Worm (Caenorhabditis elegans) whole organism, young adult: ENCODE results near the gene fmil-1.

Source experiments
- B0261.1 ChIP-seq: sonication (generic microtip); optimal IDR thresholded peaks from 2 replicates; lab custom pipeline; 2016; ENCODE audit warnings: mild to moderate bottlenecking, missing genetic modification characterization, moderate library complexity, missing compliant biosample characterization
- B0336.3 ChIP-seq: fragments of 200-800 bp; sonication (Bioruptor generic); IDR thresholded peaks from 2 replicates; pipeline ENCODE4 v1.3.6; 2022; ENCODE audit warnings: missing genetic modification characterization, missing compliant biosample characterization
- C06A6.2 ChIP-seq: fragments of 200-800 bp; sonication (Bioruptor generic); conservative IDR thresholded peaks from 2 replicates; pipeline ENCODE4 v1.3.6; 2022; ENCODE audit warnings: missing genetic modification characterization, missing compliant biosample characterization
- F10E7.11 ChIP-seq: sonication (generic microtip); optimal IDR thresholded peaks from 2 replicates; lab custom pipeline; 2017; ENCODE audit warnings: mild to moderate bottlenecking, missing genetic modification characterization, moderate library complexity, missing compliant biosample characterization
- F23B12.7 ChIP-seq: sonication (generic microtip); optimal IDR thresholded peaks from 2 replicates; lab custom pipeline; 2017; ENCODE audit warnings: missing genetic modification characterization, mild to moderate bottlenecking, missing compliant biosample characterization, antibody characterized with exemption, moderate library complexity; ENCODE audit not compliant: insufficient read depth
- F37B4.10 ChIP-seq: fragments of 200-800 bp; sonication (Bioruptor generic); IDR thresholded peaks from 2 replicates; pipeline ENCODE4 v1.3.6; 2022; ENCODE audit warnings: missing genetic modification characterization, missing compliant biosample characterization
- F39B2.1 ChIP-seq: fragments of 200-800 bp; sonication (Bioruptor generic); IDR thresholded peaks from 2 replicates; pipeline ENCODE4 v1.3.6; 2022; ENCODE audit warnings: missing genetic modification reagents, missing genetic modification characterization, missing compliant biosample characterization
- F52B5.7 ChIP-seq: sonication (generic microtip); optimal IDR thresholded peaks from 2 replicates; lab custom pipeline; 2016; ENCODE audit warnings: mild to moderate bottlenecking, missing genetic modification characterization, missing compliant biosample characterization
- F57A8.1 ChIP-seq: fragments of 200-800 bp; sonication (Bioruptor generic); optimal IDR thresholded peaks from 2 replicates; lab custom pipeline; 2018; ENCODE audit warnings: mild to moderate bottlenecking, missing genetic modification characterization, moderate library complexity, missing compliant biosample characterization
- K11D2.4 ChIP-seq: fragments of 200-800 bp; sonication (Bioruptor generic); IDR thresholded peaks from 2 replicates; pipeline ENCODE4 v1.3.6; 2022; ENCODE audit warnings: missing genetic modification reagents, missing genetic modification characterization, missing compliant biosample characterization
- K12H6.12 ChIP-seq: fragments of 200-800 bp; sonication (Bioruptor generic); optimal IDR thresholded peaks from 2 replicates; lab custom pipeline; 2018; ENCODE audit warnings: mild to moderate bottlenecking, missing genetic modification characterization, missing compliant biosample characterization
- T07F8.4 ChIP-seq: sonication (generic microtip); optimal IDR thresholded peaks from 2 replicates; lab custom pipeline; 2016; ENCODE audit warnings: mild to moderate bottlenecking, missing genetic modification characterization, moderate library complexity, missing compliant biosample characterization
- Y53G8AR.9 ChIP-seq: fragments of 200-800 bp; sonication (Bioruptor generic); conservative IDR thresholded peaks from 2 replicates; pipeline ENCODE4 v1.3.6; 2022; ENCODE audit warnings: missing genetic modification reagents, missing genetic modification characterization, missing compliant biosample characterization
- Y56A3A.18 ChIP-seq: fragments of 200-800 bp; sonication (Bioruptor generic); IDR thresholded peaks from 2 replicates; pipeline ENCODE4 v1.3.6; 2022; ENCODE audit warnings: missing genetic modification reagents, missing genetic modification characterization, missing compliant biosample characterization
- ama-1 ChIP-seq, 3 experiments: fragments of 150-350 bp in 1 of 3; sonication (generic microtip) in 2 of 3; optimal IDR thresholded peaks; 2 replicates each; lab custom pipeline; 2014 to 2018; ENCODE audit warnings: missing biosample characterization in 2 of 3, missing genetic modification characterization in 2 of 3, missing genetic modification reagents in 2 of 3
- aptf-3 ChIP-seq: fragments of 200-800 bp; sonication (Bioruptor generic); IDR thresholded peaks from 2 replicates; pipeline ENCODE4 v1.3.6; 2022; ENCODE audit warnings: missing genetic modification characterization, missing compliant biosample characterization
- atf-7 ChIP-seq: sonication (generic microtip); optimal IDR thresholded peaks from 2 replicates; lab custom pipeline; 2017; ENCODE audit warnings: mild to moderate bottlenecking, missing genetic modification characterization, missing compliant biosample characterization
- attf-6 ChIP-seq: fragments of 200-800 bp; sonication (Bioruptor generic); IDR thresholded peaks from 2 replicates; pipeline ENCODE4 v1.3.6; 2022; ENCODE audit warnings: missing genetic modification reagents, missing genetic modification characterization, missing compliant biosample characterization
- ccch-3 ChIP-seq: fragments of 200-800 bp; sonication (Bioruptor generic); optimal IDR thresholded peaks from 2 replicates; lab custom pipeline; 2018; ENCODE audit warnings: mild to moderate bottlenecking, missing genetic modification characterization, missing compliant biosample characterization
- dox-1 ChIP-seq: fragments of 200-800 bp; sonication (Bioruptor generic); IDR thresholded peaks from 2 replicates; pipeline ENCODE4 v1.3.6; 2022; ENCODE audit warnings: missing genetic modification reagents, missing genetic modification characterization, missing compliant biosample characterization
- dpl-1 ChIP-seq: fragments of 150-350 bp; optimal IDR thresholded peaks from 2 replicates; lab custom pipeline; 2014; ENCODE audit warnings: missing biosample characterization, missing genetic modification reagents, missing genetic modification characterization
- egl-18 ChIP-seq: fragments of 200-800 bp; sonication (Bioruptor generic); IDR thresholded peaks from 2 replicates; pipeline ENCODE4 v1.3.6; 2022; ENCODE audit warnings: missing genetic modification reagents, missing genetic modification characterization, missing compliant biosample characterization
- ets-4 ChIP-seq: fragments of 200-800 bp; sonication (Bioruptor generic); optimal IDR thresholded peaks from 2 replicates; lab custom pipeline; 2018; ENCODE audit warnings: mild to moderate bottlenecking, missing genetic modification characterization, missing compliant biosample characterization
- gei-17 ChIP-seq: fragments of 200-800 bp; sonication (Bioruptor generic); optimal IDR thresholded peaks from 2 replicates; lab custom pipeline; 2018; ENCODE audit warnings: mild to moderate bottlenecking, missing genetic modification characterization, missing compliant biosample characterization
- hlh-12 ChIP-seq: sonication (generic microtip); optimal IDR thresholded peaks from 2 replicates; lab custom pipeline; 2016; ENCODE audit warnings: missing genetic modification characterization, missing compliant biosample characterization
- hmg-20 ChIP-seq: fragments of 200-800 bp; sonication (Bioruptor generic); IDR thresholded peaks from 2 replicates; pipeline ENCODE4 v1.3.6; 2022; ENCODE audit warnings: missing genetic modification reagents, missing genetic modification characterization, missing compliant biosample characterization
- let-526 ChIP-seq: fragments of 200-800 bp; sonication (Bioruptor generic); IDR thresholded peaks from 2 replicates; pipeline ENCODE4 v1.3.6; 2022; ENCODE audit warnings: missing genetic modification reagents, missing genetic modification characterization, missing compliant biosample characterization
- lsl-1 ChIP-seq: fragments of 200-800 bp; sonication (Bioruptor generic); optimal IDR thresholded peaks from 2 replicates; lab custom pipeline; 2018; ENCODE audit warnings: mild to moderate bottlenecking, missing genetic modification characterization, moderate library complexity, missing compliant biosample characterization
- madf-6 ChIP-seq: fragments of 200-800 bp; sonication (Bioruptor generic); IDR thresholded peaks from 2 replicates; pipeline ENCODE4 v1.3.6; 2022; ENCODE audit warnings: missing genetic modification reagents, missing genetic modification characterization, missing compliant biosample characterization
- mcd-1 ChIP-seq: fragments of 200-800 bp; sonication (Bioruptor generic); IDR thresholded peaks from 2 replicates; pipeline ENCODE4 v1.3.6; 2022; ENCODE audit warnings: missing genetic modification reagents, missing genetic modification characterization, missing compliant biosample characterization
- mel-28 ChIP-seq: sonication (generic microtip); optimal IDR thresholded peaks from 2 replicates; lab custom pipeline; 2016; ENCODE audit warnings: borderline replicate concordance, mild to moderate bottlenecking, missing genetic modification characterization, missing compliant biosample characterization
- nfyb-1 ChIP-seq: fragments of 200-800 bp; sonication (Bioruptor generic); IDR thresholded peaks from 2 replicates; pipeline ENCODE4 v1.3.6; 2022; ENCODE audit warnings: missing genetic modification reagents, missing genetic modification characterization, missing compliant biosample characterization
- nhr-179 ChIP-seq: sonication (generic microtip); optimal IDR thresholded peaks from 2 replicates; lab custom pipeline; 2016; ENCODE audit warnings: mild to moderate bottlenecking, missing genetic modification characterization, missing compliant biosample characterization
- nhr-27 ChIP-seq: fragments of 200-800 bp; sonication (Bioruptor generic); optimal IDR thresholded peaks from 2 replicates; lab custom pipeline; 2018; ENCODE audit warnings: mild to moderate bottlenecking, missing genetic modification characterization, moderate library complexity, missing compliant biosample characterization
- pbrm-1 ChIP-seq: fragments of 200-800 bp; sonication (Bioruptor generic); IDR thresholded peaks from 2 replicates; pipeline ENCODE4 v1.3.6; 2022; ENCODE audit warnings: missing genetic modification reagents, missing genetic modification characterization, missing compliant biosample characterization
- pha-4 ChIP-seq: fragments of 150-350 bp; sonication (generic microtip); optimal IDR thresholded peaks from 2 replicates; lab custom pipeline; 2014; ENCODE audit warnings: missing biosample characterization, missing genetic modification reagents, missing genetic modification characterization
- rpc-1 ChIP-seq, 2 experiments: fragments of 150-350 bp in 1 of 2; sonication (generic microtip) in 1 of 2; optimal IDR thresholded peaks; 2 replicates each; lab custom pipeline; 2014 to 2018; ENCODE audit warnings: missing biosample characterization in 1 of 2, missing genetic modification characterization in 1 of 2, missing genetic modification reagents in 1 of 2, missing genotype in 1 of 2
- snpc-4 ChIP-seq, 5 experiments: fragments of 150-350 bp in 1 of 5; sonication (generic microtip) in 4 of 5; optimal IDR thresholded peaks; 2 replicates each; lab custom pipeline; 2014 to 2018; ENCODE audit warnings: missing genetic modification characterization in 5 of 5, missing biosample characterization in 3 of 5, antibody characterized with exemption in 2 of 5, mild to moderate bottlenecking in 2 of 5, missing compliant biosample characterization in 2 of 5, missing genotype in 2 of 5, moderate library complexity in 2 of 5, missing genetic modification reagents in 1 of 5
- somi-1 ChIP-seq: fragments of 200-800 bp; sonication (Bioruptor generic); optimal IDR thresholded peaks from 2 replicates; lab custom pipeline; 2018; ENCODE audit warnings: mild to moderate bottlenecking, missing genetic modification characterization, missing compliant biosample characterization
- unc-130 ChIP-seq: sonication (generic microtip); optimal IDR thresholded peaks from 2 replicates; lab custom pipeline; 2016; ENCODE audit warnings: missing genetic modification reagents, missing genetic modification characterization, missing compliant biosample characterization
- xnd-1 ChIP-seq: sonication (generic microtip); optimal IDR thresholded peaks from 2 replicates; lab custom pipeline; 2016; ENCODE audit warnings: missing genotype, missing genetic modification reagents, missing genetic modification characterization, missing compliant biosample characterization
- zfh-2 ChIP-seq: fragments of 200-800 bp; sonication (Bioruptor generic); conservative IDR thresholded peaks from 2 replicates; pipeline ENCODE4 v1.3.6; 2022; ENCODE audit warnings: missing genetic modification reagents, missing genetic modification characterization, missing compliant biosample characterization
- ztf-28 ChIP-seq: fragments of 200-800 bp; sonication (Bioruptor generic); IDR thresholded peaks from 2 replicates; pipeline ENCODE4 v1.3.6; 2022; ENCODE audit warnings: missing genetic modification reagents, missing genetic modification characterization, missing compliant biosample characterization

The fmil-1 gene

DNA sequence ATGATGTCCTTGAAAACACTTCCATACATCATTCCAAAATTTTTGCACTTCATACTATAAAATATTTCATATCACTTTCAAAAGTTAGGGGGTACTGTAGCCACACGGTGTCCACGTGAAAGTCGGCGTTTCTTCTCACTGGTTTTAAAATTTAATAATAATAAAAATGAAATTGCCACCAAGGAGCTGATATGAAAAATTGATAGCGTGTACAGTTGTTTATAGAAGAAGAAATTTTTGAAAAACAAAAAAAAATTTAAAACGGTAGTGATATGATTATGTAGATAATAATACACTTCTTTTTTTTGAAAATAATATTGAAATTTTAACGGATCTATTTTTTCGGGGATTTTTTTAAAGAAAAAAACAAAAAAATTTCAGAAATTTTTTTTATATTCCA, 8.6 kb downstream of the fmil-1 start (continued):
- no peak for TF ChIP-seq F39B2.1 (GFP tag; lab: Robert Waterston, UW)
- no peak for TF ChIP-seq snpc-4 (GFP tag; optimal IDR thresholded peaks at IDR 0.05; lab: Kevin White, UChicago)
- TF ChIP-seq snpc-4 (tag; optimal IDR thresholded peaks at IDR 0.05; lab: Kevin White, UChicago), result no peak

ce11 chrIV:3655896-3656295, 12.6 kb downstream of the fmil-1 start:
- TF ChIP-seq somi-1 (GFP tag; lab: Kevin White, UChicago) (no peak), mel-28 (no peak), dox-1 (GFP tag; lab: Robert Waterston, UW) (no peak), aptf-3 (GFP tag; lab: Robert Waterston, UW) (no peak), F52B5.7 (tag; lab: Kevin White, UChicago) (no peak), atf-7 (tag; lab: Kevin White, UChicago) (no peak), B0261.1 (tag; lab: Kevin White, UChicago) (no peak), pbrm-1 (GFP tag; lab: Robert Waterston, UW) (no peak), nfyb-1 (no peak), rpc-1 (optimal IDR thresholded peaks at IDR 0.05; lab: Kevin White, UChicago) (no peak), rpc-1 (tag; optimal IDR thresholded peaks at IDR 0.05; lab: Kevin White, UChicago) (no peak), F57A8.1 (GFP tag; lab: Kevin White, UChicago) (no peak)

DNA sequence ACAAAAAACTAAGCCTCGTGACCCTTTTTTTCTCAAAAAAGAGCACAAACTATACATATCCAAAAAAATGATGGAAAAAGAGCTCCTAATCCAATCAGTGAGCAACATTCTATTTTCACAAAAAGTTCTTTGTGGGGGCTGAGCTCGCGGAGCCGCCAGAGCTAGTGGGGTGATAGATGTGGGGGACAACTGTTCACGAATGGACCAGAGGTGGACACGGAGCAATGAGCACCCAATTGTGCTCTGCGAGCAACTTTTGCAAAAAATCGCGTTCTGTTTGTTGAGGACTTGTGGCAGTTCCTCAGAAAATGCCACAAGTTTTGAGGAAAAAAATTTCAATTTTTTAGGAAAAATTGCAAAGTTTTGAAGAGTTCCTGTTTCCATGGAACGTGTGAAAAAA, 13.7 kb downstream of the fmil-1 start:
- no peak for TF ChIP-seq xnd-1
- TF ChIP-seq ets-4, result no peak
- no peak for TF ChIP-seq C06A6.2
- TF ChIP-seq somi-1 (GFP tag; lab: Kevin White, UChicago), result no peak
- no peak for TF ChIP-seq ztf-28 (GFP tag; lab: Robert Waterston, UW)
- no peak for TF ChIP-seq hmg-20 (GFP tag; lab: Robert Waterston, UW)
- TF ChIP-seq pha-4 (tag; lab: Kevin White, UChicago), result no peak
- TF ChIP-seq snpc-4 (GFP tag; optimal IDR thresholded peaks at IDR 0.05; lab: Kevin White, UChicago), result no peak
- no peak for TF ChIP-seq snpc-4 (tag; optimal IDR thresholded peaks at IDR 0.05; lab: Kevin White, UChicago)
- no peak for TF ChIP-seq mcd-1 (GFP tag; lab: Robert Waterston, UW)
- no peak for TF ChIP-seq gei-17
- TF ChIP-seq zfh-2 (GFP tag; lab: Robert Waterston, UW), result no peak
- no peak for TF ChIP-seq pbrm-1 (GFP tag; lab: Robert Waterston, UW)
- no peak for TF ChIP-seq Y56A3A.18 (GFP tag; lab: Robert Waterston, UW)
- TF ChIP-seq nhr-179 (tag; lab: Kevin White, UChicago), result no peak
- TF ChIP-seq nhr-27 (tag; lab: Kevin White, UChicago), result no peak
- TF ChIP-seq dpl-1, result no peak

- no peak for TF ChIP-seq hlh-12
- TF ChIP-seq madf-6 (GFP tag; lab: Robert Waterston, UW), result no peak
- peak; percentile 70 for TF ChIP-seq zfh-2 (GFP tag; lab: Robert Waterston, UW)
- TF ChIP-seq ztf-28 (GFP tag; lab: Robert Waterston, UW), result no peak
- no peak for TF ChIP-seq F10E7.11 (tag; lab: Kevin White, UChicago)
- no peak for TF ChIP-seq lsl-1 (GFP tag; lab: Kevin White, UChicago)
- no peak for TF ChIP-seq F37B4.10 (GFP tag; lab: Robert Waterston, UW)
- no peak for TF ChIP-seq rpc-1 (optimal IDR thresholded peaks at IDR 0.05; lab: Kevin White, UChicago)
- no peak for TF ChIP-seq rpc-1 (tag; optimal IDR thresholded peaks at IDR 0.05; lab: Kevin White, UChicago)
- TF ChIP-seq T07F8.4, result no peak
- TF ChIP-seq atf-7 (tag; lab: Kevin White, UChicago), result no peak
- TF ChIP-seq ccch-3 (GFP tag; lab: Kevin White, UChicago), result no peak
- TF ChIP-seq ama-1 (optimal IDR thresholded peaks at IDR 0.05; lab: Kevin White, UChicago), result no peak
- TF ChIP-seq ama-1 (GFP tag; optimal IDR thresholded peaks at IDR 0.05; lab: Kevin White, UChicago), result no peak
- TF ChIP-seq B0336.3 (GFP tag; lab: Robert Waterston, UW), result 0 out of 2 replicates have a peak, but pooled peaks have one; percentile 23
- TF ChIP-seq F23B12.7 (tag; lab: Kevin White, UChicago), result no peak
- no peak for TF ChIP-seq egl-18 (GFP tag; lab: Robert Waterston, UW)
- no peak for TF ChIP-seq Y53G8AR.9 (GFP tag; lab: Robert Waterston, UW)
- no peak for TF ChIP-seq let-526 (GFP tag; lab: Robert Waterston, UW)
- TF ChIP-seq K11D2.4 (GFP tag; lab: Robert Waterston, UW), result peak; percentile 82
- no peak for TF ChIP-seq nhr-27 (tag; lab: Kevin White, UChicago)
- TF ChIP-seq unc-130, result no peak
- TF ChIP-seq attf-6 (GFP tag; lab: Robert Waterston, UW), result no peak
- TF ChIP-seq K12H6.12 (tag; lab: Kevin White, UChicago), result peak; percentile 14
- no peak for TF ChIP-seq pbrm-1 (GFP tag; lab: Robert Waterston, UW)
Observed at ce11 chrIV:3654214-3654613, 14.3 kb downstream of the fmil-1 start.
